Worm (Caenorhabditis elegans) whole organism, early embryonic: ENCODE results near the gene rnp-4.

Experiments used
- B0310.2 ChIP-seq: sonication (generic microtip); optimal IDR thresholded peaks from 2 replicates; lab custom pipeline; 2016; ENCODE audit warnings: mild to moderate bottlenecking, missing genetic modification characterization, missing compliant biosample characterization
- F13C5.2 ChIP-seq: sonication (generic microtip); optimal IDR thresholded peaks from 2 replicates; lab custom pipeline; 2017; ENCODE audit warnings: mild to moderate bottlenecking, missing genetic modification characterization, inconsistent platforms, missing compliant biosample characterization
- aly-1 ChIP-seq: sonication (generic microtip); optimal IDR thresholded peaks from 2 replicates; lab custom pipeline; 2016; ENCODE audit warnings: missing genetic modification characterization, missing compliant biosample characterization
- ama-1 ChIP-seq: fragments of 150-350 bp; optimal IDR thresholded peaks from 2 replicates; lab custom pipeline; 2014
- ceh-13 ChIP-seq: fragments of 200-800 bp; sonication (Bioruptor generic); optimal IDR thresholded peaks from 2 replicates; lab custom pipeline; 2018; ENCODE audit warnings: mild to moderate bottlenecking, missing genetic modification characterization, missing compliant biosample characterization
- ets-7 ChIP-seq: sonication (generic microtip); optimal IDR thresholded peaks from 2 replicates; lab custom pipeline; 2016; ENCODE audit warnings: missing genotype, missing genetic modification characterization, missing compliant biosample characterization
- flt-1 ChIP-seq: fragments of 200-800 bp; sonication (Bioruptor generic); IDR thresholded peaks from 2 replicates; pipeline ENCODE4 v1.3.6; 2022; ENCODE audit warnings: missing genetic modification characterization, missing compliant biosample characterization
- hmbx-1 ChIP-seq: sonication (generic microtip); optimal IDR thresholded peaks from 2 replicates; lab custom pipeline; 2016; ENCODE audit warnings: mild to moderate bottlenecking, missing genetic modification characterization, missing compliant biosample characterization
- hmg-4 ChIP-seq: fragments of 200-800 bp; sonication (Bioruptor generic); optimal IDR thresholded peaks from 2 replicates; lab custom pipeline; 2018; ENCODE audit warnings: mild to moderate bottlenecking, missing genetic modification characterization, missing compliant biosample characterization
- pes-1 ChIP-seq: fragments of 200-800 bp; sonication (Bioruptor generic); IDR thresholded peaks from 2 replicates; pipeline ENCODE4 v1.3.6; 2022; ENCODE audit warnings: missing genetic modification reagents, missing genetic modification characterization, missing compliant biosample characterization
- tbx-11 ChIP-seq: fragments of 200-800 bp; sonication (Bioruptor generic); IDR thresholded peaks from 2 replicates; pipeline ENCODE4 v1.3.6; 2022; ENCODE audit warnings: missing genetic modification characterization, missing compliant biosample characterization
- tra-4 ChIP-seq: sonication (generic microtip); optimal IDR thresholded peaks from 2 replicates; lab custom pipeline; 2017; ENCODE audit warnings: missing genetic modification characterization, missing compliant biosample characterization

DNA sequence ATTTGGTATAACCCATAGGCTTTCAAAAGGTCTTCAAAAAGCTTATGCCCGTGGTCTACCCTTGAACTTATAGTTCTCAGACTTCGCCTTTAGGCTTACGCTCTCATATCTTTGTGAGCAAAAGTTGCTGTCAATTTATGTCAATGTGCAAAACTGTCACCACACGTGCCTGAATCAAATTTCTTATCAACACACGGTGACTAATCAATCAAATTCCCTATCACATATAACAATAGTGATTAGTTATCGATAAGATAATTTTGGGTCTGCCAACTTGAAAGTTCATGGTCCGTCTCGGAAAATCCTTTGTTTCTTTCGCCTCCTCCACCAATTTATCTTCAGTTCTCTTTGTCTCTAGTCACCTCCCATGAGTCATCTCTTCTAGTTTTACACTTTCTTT, 48.6 kb upstream of the rnp-4 start:
- TF ChIP-seq flt-1 (GFP tag; lab: Robert Waterston, UW) (no peak), aly-1 (tag; lab: Kevin White, UChicago) (no peak), pes-1 (GFP tag; lab: Robert Waterston, UW) (no peak), F13C5.2 (tag; lab: Kevin White, UChicago) (no peak), ama-1 (lab: Kevin White, UChicago) (no peak), ets-7 (tag; lab: Kevin White, UChicago) (no peak), tbx-11 (GFP tag; lab: Robert Waterston, UW) (no peak), ceh-13 (GFP tag; lab: Kevin White, UChicago) (no peak), hmbx-1 (no peak), B0310.2 (tag; lab: Kevin White, UChicago) (no peak), hmg-4 (GFP tag; lab: Kevin White, UChicago) (no peak), tra-4 (tag; lab: Kevin White, UChicago) (no peak)
